Worm (Caenorhabditis elegans): ENCODE measurements around the gene grl-23.

grl-23 gene

ce11 chrV:12599510-12600242, 23.0 kb upstream of the grl-23 start, which contains the start of gene C14C10.5:
Gene C14C10.5, plus strand, starts transcription at chrV:12600192.
- peak; percentile 19 for TF ChIP-seq lin-14 (GFP tag; optimal IDR thresholded peaks at IDR 0.05)
- TF ChIP-seq dsc-1 (tag; optimal IDR thresholded peaks at IDR 0.05), result peak; percentile 51
- no peak for TF ChIP-seq egl-13 (tag; optimal IDR thresholded peaks at IDR 0.05)
- TF ChIP-seq mep-1 (tag; optimal IDR thresholded peaks at IDR 0.05), result no peak
- peak in 1 of 2 experiments; percentile 19 for TF ChIP-seq lin-35 (GFP tag; optimal IDR thresholded peaks at IDR 0.05)
- peak; percentile 9 for TF ChIP-seq snu-23 (GFP tag; optimal IDR thresholded peaks at IDR 0.05)
- TF ChIP-seq nhr-85 (tag), result peak; percentile 37
- TF ChIP-seq lsy-2 (tag; optimal IDR thresholded peaks at IDR 0.05), result peak in 1 of 2 experiments; percentile 42
- TF ChIP-seq nhr-47 (tag; optimal IDR thresholded peaks at IDR 0.05), result peak; percentile 10
- peak; percentile 14 for TF ChIP-seq nhr-20 (tag; optimal IDR thresholded peaks at IDR 0.05)
- no peak for TF ChIP-seq efl-1 (optimal IDR thresholded peaks at IDR 0.05)
- peak in 1 of 2 experiments; percentile 62 for TF ChIP-seq efl-1 (GFP tag; optimal IDR thresholded peaks at IDR 0.05 in 1 of 2)
- TF ChIP-seq skn-1 (tag; optimal IDR thresholded peaks at IDR 0.05), result peak; percentile 65
- TF ChIP-seq nhr-19 (GFP tag; conservative IDR thresholded peaks at IDR 0.05), result no peak

- TF ChIP-seq ceh-82 (tag; optimal IDR thresholded peaks at IDR 0.05), result peak in 2 of 3 experiments; percentile 13 to 32
- TF ChIP-seq lin-15B (tag; optimal IDR thresholded peaks at IDR 0.05), result no peak
- TF ChIP-seq irx-1 (tag; optimal IDR thresholded peaks at IDR 0.05), result peak; percentile 36
- TF ChIP-seq nhr-71 (tag; optimal IDR thresholded peaks at IDR 0.05), result peak; percentile 47
- TF ChIP-seq lin-14 (GFP tag; optimal IDR thresholded peaks at IDR 0.05), result peak; percentile 56
- no peak for TF ChIP-seq ceh-63 (GFP tag; optimal IDR thresholded peaks at IDR 0.05)
- peak; percentile 28 for TF ChIP-seq rnt-1 (tag; optimal IDR thresholded peaks at IDR 0.05)
- TF ChIP-seq dpl-1 (GFP tag; optimal IDR thresholded peaks at IDR 0.05), result peak in 2 of 3 experiments; percentile 43 to 45
- TF ChIP-seq nhr-12 (tag; optimal IDR thresholded peaks at IDR 0.05), result no peak
- no peak for TF ChIP-seq C16A3.4 (tag; optimal IDR thresholded peaks at IDR 0.05)
- peak; percentile 24 for TF ChIP-seq snpc-4 (tag; optimal IDR thresholded peaks at IDR 0.05)
- TF ChIP-seq isw-1 (GFP tag; IDR thresholded peaks at IDR 0.05), result no peak
- no peak for TF ChIP-seq ceh-8 (GFP tag; optimal IDR thresholded peaks at IDR 0.05)
- no peak for TF ChIP-seq egl-27 (tag; optimal IDR thresholded peaks at IDR 0.05)
- peak; percentile 43 for TF ChIP-seq snu-23 (GFP tag; optimal IDR thresholded peaks at IDR 0.05)
- peak; percentile 4 to 51 for TF ChIP-seq lsy-2 (tag; optimal IDR thresholded peaks at IDR 0.05)
- TF ChIP-seq lir-3 (tag; optimal IDR thresholded peaks at IDR 0.05; ENCODE audit: poor library complexity), result no peak
- TF ChIP-seq aly-2 (tag; optimal IDR thresholded peaks at IDR 0.05), result peak; percentile 13
- no peak for TF ChIP-seq nhr-90 (tag; optimal IDR thresholded peaks at IDR 0.05; ENCODE audit: poor library complexity)
- TF ChIP-seq lin-35 (GFP tag; optimal IDR thresholded peaks at IDR 0.05), result peak in 1 of 2 experiments; percentile 34
- TF ChIP-seq mep-1 (tag; optimal IDR thresholded peaks at IDR 0.05), result peak; percentile 65
- TF ChIP-seq zip-4 (GFP tag; optimal IDR thresholded peaks at IDR 0.05), result no peak
- no peak for TF ChIP-seq C34B4.2 (tag; optimal IDR thresholded peaks at IDR 0.05)
- TF ChIP-seq nhr-47 (tag; optimal IDR thresholded peaks at IDR 0.05), result peak; percentile 49
- peak; percentile 0 for TF ChIP-seq tbx-2 (tag; optimal IDR thresholded peaks at IDR 0.05)
- peak; percentile 15 for TF ChIP-seq swsn-7 (tag; optimal IDR thresholded peaks at IDR 0.05)
- no peak for TF ChIP-seq unc-86 (tag; optimal IDR thresholded peaks at IDR 0.05)
- TF ChIP-seq ceh-88 (GFP tag; IDR thresholded peaks at IDR 0.05), result no peak
- peak; percentile 84 for TF ChIP-seq F16B12.6 (tag; optimal IDR thresholded peaks at IDR 0.05)
- TF ChIP-seq pag-3 (tag; optimal IDR thresholded peaks at IDR 0.05; ENCODE audit: borderline replicate concordance, insufficient read depth), result no peak
- TF ChIP-seq egl-13 (tag; optimal IDR thresholded peaks at IDR 0.05), result no peak
- no peak for TF ChIP-seq dsc-1 (tag; optimal IDR thresholded peaks at IDR 0.05)
- peak; percentile 30 to 33 for TF ChIP-seq efl-1 (optimal IDR thresholded peaks at IDR 0.05)
- TF ChIP-seq efl-1 (GFP tag; optimal IDR thresholded peaks at IDR 0.05 in 1 of 2), result peak; percentile 51 to 94
- peak; percentile 13 for TF ChIP-seq xbp-1 (tag; optimal IDR thresholded peaks at IDR 0.05)
- TF ChIP-seq lin-39 (tag; optimal IDR thresholded peaks at IDR 0.05), result no peak
Measured at ce11 chrV:12599110-12599509, 22.4 kb upstream of the grl-23 start, which contains the start of the genes C14C10.10 and ril-2. Gene C14C10.10, minus strand, starts transcription at chrV:12599128. Gene ril-2, minus strand, starts transcription at chrV:12599157.
